Worm (Caenorhabditis elegans) whole organism, late embryonic: Measurements from ENCODE around the gene C46C2.5.
A peak's percentile ranks its signal among the peaks of the same experiment; 100 is the strongest.

Experiments used
- C08G9.2 ChIP-seq: sonication (generic microtip); optimal IDR thresholded peaks from 2 replicates; lab custom pipeline; 2016; ENCODE audit warnings: mild to moderate bottlenecking, missing genetic modification characterization, moderate library complexity, missing compliant biosample characterization
- F13H6.1 ChIP-seq: sonication (generic microtip); optimal IDR thresholded peaks from 2 replicates; lab custom pipeline; 2016; ENCODE audit warnings: missing genetic modification characterization, missing compliant biosample characterization
- K09A11.1 ChIP-seq: sonication (generic microtip); optimal IDR thresholded peaks from 2 replicates; lab custom pipeline; 2017; ENCODE audit warnings: antibody characterized with exemption, mild to moderate bottlenecking, missing genetic modification characterization, missing compliant biosample characterization; ENCODE audit not compliant: insufficient read depth
- T23F11.4 ChIP-seq: fragments of 200-800 bp; sonication (Bioruptor generic); optimal IDR thresholded peaks from 2 replicates; lab custom pipeline; 2018; ENCODE audit warnings: mild to moderate bottlenecking, missing genetic modification characterization, missing compliant biosample characterization
- Y22D7AL.16 ChIP-seq: sonication (generic microtip); optimal IDR thresholded peaks from 2 replicates; lab custom pipeline; 2016; ENCODE audit warnings: missing genetic modification characterization, missing compliant biosample characterization
- ahr-1 ChIP-seq: sonication (generic microtip); optimal IDR thresholded peaks from 2 replicates; lab custom pipeline; 2016; ENCODE audit warnings: missing genetic modification characterization, missing compliant biosample characterization
- ceh-2 ChIP-seq: sonication (generic microtip); optimal IDR thresholded peaks from 2 replicates; lab custom pipeline; 2016; ENCODE audit warnings: missing genotype, missing genetic modification characterization, missing compliant biosample characterization
- ceh-24 ChIP-seq: sonication (generic microtip); optimal IDR thresholded peaks from 2 replicates; lab custom pipeline; 2016; ENCODE audit warnings: mild to moderate bottlenecking, missing genetic modification characterization, missing compliant biosample characterization
- ceh-31 ChIP-seq: sonication (generic microtip); optimal IDR thresholded peaks from 2 replicates; lab custom pipeline; 2016; ENCODE audit warnings: missing genetic modification characterization, missing compliant biosample characterization
- ceh-34 ChIP-seq: sonication (generic microtip); optimal IDR thresholded peaks from 2 replicates; lab custom pipeline; 2016; ENCODE audit warnings: mild to moderate bottlenecking, missing genetic modification characterization, missing compliant biosample characterization
- ceh-9 ChIP-seq: sonication (generic microtip); optimal IDR thresholded peaks from 2 replicates; lab custom pipeline; 2016; ENCODE audit warnings: mild to moderate bottlenecking, missing genetic modification characterization, inconsistent platforms, missing compliant biosample characterization
- che-1 ChIP-seq: sonication (generic microtip); optimal IDR thresholded peaks from 2 replicates; lab custom pipeline; 2016; ENCODE audit warnings: mild to moderate bottlenecking, missing genetic modification characterization, missing compliant biosample characterization
- dmd-4 ChIP-seq: sonication (generic microtip); optimal IDR thresholded peaks from 2 replicates; lab custom pipeline; 2016; ENCODE audit warnings: borderline replicate concordance, missing genetic modification characterization, missing compliant biosample characterization
- elt-2 ChIP-seq: sonication (generic microtip); optimal IDR thresholded peaks from 2 replicates; lab custom pipeline; 2016; ENCODE audit warnings: missing genetic modification reagents, missing genetic modification characterization, missing compliant biosample characterization
- eyg-1 ChIP-seq: sonication (generic microtip); optimal IDR thresholded peaks from 2 replicates; lab custom pipeline; 2016; ENCODE audit warnings: missing genotype, missing genetic modification characterization, missing compliant biosample characterization
- hlh-15 ChIP-seq: sonication (generic microtip); optimal IDR thresholded peaks from 2 replicates; lab custom pipeline; 2016; ENCODE audit warnings: missing genetic modification characterization, missing compliant biosample characterization
- hlh-30 ChIP-seq: sonication (generic microtip); optimal IDR thresholded peaks from 2 replicates; lab custom pipeline; 2017; ENCODE audit warnings: antibody characterized with exemption, missing genetic modification characterization, missing compliant biosample characterization; ENCODE audit not compliant: insufficient read depth
- hlh-6 ChIP-seq: sonication (generic microtip); optimal IDR thresholded peaks from 2 replicates; lab custom pipeline; 2016; ENCODE audit warnings: missing genotype, missing genetic modification characterization, missing compliant biosample characterization
- hlh-8 ChIP-seq: sonication (generic microtip); optimal IDR thresholded peaks from 2 replicates; lab custom pipeline; 2016; ENCODE audit warnings: missing genotype, missing genetic modification characterization, missing compliant biosample characterization
- lim-6 ChIP-seq: sonication (generic microtip); optimal IDR thresholded peaks from 2 replicates; lab custom pipeline; 2016; ENCODE audit warnings: missing genetic modification characterization, missing compliant biosample characterization
- madf-2 ChIP-seq: sonication (generic microtip); optimal IDR thresholded peaks from 2 replicates; lab custom pipeline; 2017; ENCODE audit warnings: missing genetic modification characterization, missing compliant biosample characterization
- odd-2 ChIP-seq: sonication (generic microtip); optimal IDR thresholded peaks from 2 replicates; lab custom pipeline; 2017; ENCODE audit warnings: antibody characterized with exemption, mild to moderate bottlenecking, missing genetic modification characterization, missing compliant biosample characterization
- pat-9 ChIP-seq: fragments of 200-800 bp; sonication (Bioruptor generic); optimal IDR thresholded peaks from 2 replicates; lab custom pipeline; 2018; ENCODE audit warnings: mild to moderate bottlenecking, missing genetic modification characterization, moderate library complexity, missing compliant biosample characterization
- pax-1 ChIP-seq: fragments of 150-350 bp; optimal IDR thresholded peaks from 2 replicates; lab custom pipeline; 2014; ENCODE audit warnings: missing biosample characterization, missing genetic modification characterization
- sox-2 ChIP-seq: fragments of 200-800 bp; sonication (Bioruptor generic); IDR thresholded peaks from 2 replicates; pipeline ENCODE4 v1.3.6; 2022; ENCODE audit warnings: missing genetic modification reagents, missing genetic modification characterization, missing compliant biosample characterization
- sox-4 ChIP-seq: sonication (generic microtip); optimal IDR thresholded peaks from 2 replicates; lab custom pipeline; 2017; ENCODE audit warnings: mild to moderate bottlenecking, missing genetic modification characterization, inconsistent platforms, missing compliant biosample characterization
- syd-9 ChIP-seq: sonication (generic microtip); optimal IDR thresholded peaks from 2 replicates; lab custom pipeline; 2016; ENCODE audit warnings: mild to moderate bottlenecking, missing genetic modification characterization, moderate library complexity, missing compliant biosample characterization
- tbx-2 ChIP-seq: sonication (generic microtip); optimal IDR thresholded peaks from 2 replicates; lab custom pipeline; 2016; ENCODE audit warnings: missing genetic modification characterization, missing compliant biosample characterization
- tbx-7 ChIP-seq: sonication (generic microtip); optimal IDR thresholded peaks from 2 replicates; lab custom pipeline; 2016; ENCODE audit warnings: missing genotype, missing genetic modification characterization, missing compliant biosample characterization
- unc-42 ChIP-seq: sonication (generic microtip); optimal IDR thresholded peaks from 2 replicates; lab custom pipeline; 2016; ENCODE audit warnings: missing genotype, missing genetic modification characterization, missing compliant biosample characterization
- unc-55 ChIP-seq: sonication (generic microtip); optimal IDR thresholded peaks from 2 replicates; lab custom pipeline; 2017; ENCODE audit warnings: missing biosample characterization, missing genetic modification reagents, missing genetic modification characterization
- unc-86 ChIP-seq: sonication (generic microtip); optimal IDR thresholded peaks from 2 replicates; lab custom pipeline; 2016; ENCODE audit warnings: missing genetic modification characterization, missing compliant biosample characterization
- zip-5 ChIP-seq: sonication (generic microtip); optimal IDR thresholded peaks from 2 replicates; lab custom pipeline; 2016; ENCODE audit warnings: missing genetic modification characterization, missing compliant biosample characterization
- ztf-16 ChIP-seq: sonication (generic microtip); optimal IDR thresholded peaks from 2 replicates; lab custom pipeline; 2017; ENCODE audit warnings: missing genetic modification characterization, missing compliant biosample characterization

Gene C46C2.5

DNA sequence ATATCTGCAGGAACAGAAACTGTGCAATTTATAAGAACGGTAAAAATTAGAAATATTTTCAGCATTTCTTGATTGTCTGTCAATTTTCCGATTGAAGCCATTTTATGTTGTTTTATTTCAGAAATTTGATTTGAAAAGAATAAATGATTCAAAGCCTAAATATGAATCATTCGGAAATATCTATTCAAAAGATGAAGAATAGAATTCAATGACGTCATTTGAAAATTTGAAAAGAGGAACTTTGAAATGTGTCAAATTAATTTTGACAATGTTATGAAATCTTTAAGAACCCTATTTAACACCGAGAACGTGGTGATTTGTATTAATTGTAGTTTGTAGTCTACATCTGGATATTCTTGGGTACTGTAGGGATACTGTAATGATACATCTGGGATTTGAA is at the start of gene C46C2.5:
Gene C46C2.5 (minus strand): TSS at position 101 of the 400 bp plus-strand sequence.
- TF ChIP-seq F13H6.1 (tag; lab: Kevin White, UChicago) (no peak), tbx-7 (no peak), T23F11.4 (GFP tag; lab: Kevin White, UChicago) (no peak), lim-6 (tag; lab: Kevin White, UChicago) (no peak), dmd-4 (no peak), ahr-1 (no peak), odd-2 (tag; lab: Kevin White, UChicago) (no peak), unc-42 (no peak), madf-2 (tag; lab: Kevin White, UChicago) (no peak), ztf-16 (tag; lab: Kevin White, UChicago) (no peak), hlh-6 (tag; lab: Kevin White, UChicago) (no peak)

DNA sequence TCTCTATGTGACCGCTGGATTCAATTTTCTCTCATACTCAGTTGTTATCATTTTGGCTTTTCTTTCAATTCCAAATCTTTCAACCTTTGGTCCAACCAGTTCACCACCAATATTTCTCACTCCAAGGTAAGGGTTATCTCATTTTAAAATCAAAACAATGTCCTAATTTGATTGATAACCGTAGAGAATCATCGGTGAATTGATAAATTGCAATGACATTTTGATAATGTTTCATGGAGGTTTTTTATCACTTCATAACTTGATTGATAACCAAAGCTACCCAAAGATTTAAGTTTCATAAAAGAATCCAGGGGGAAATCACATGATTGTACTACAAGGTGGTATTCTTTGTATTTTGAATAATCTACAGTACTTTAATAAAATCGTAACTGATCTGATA is 46.7 kb upstream of the C46C2.5 start:
- TF ChIP-seq ceh-9 (tag; lab: Kevin White, UChicago), result no peak
- peak; percentile 49 for TF ChIP-seq elt-2 (tag; lab: Kevin White, UChicago)

- TF ChIP-seq sox-2 (GFP tag; lab: Robert Waterston, UW) (peak; percentile 3; the same call in 1 of the 2 replicates), zip-5 (tag; lab: Kevin White, UChicago) (no peak)
These were observed 40.2 kb upstream of the C46C2.5 start, which contains the start of gene Y11D7A.3 for ce11 chrIV:9232421-9233141. Y11D7A.3 (plus strand) TSS chrIV:9233091.

DNA sequence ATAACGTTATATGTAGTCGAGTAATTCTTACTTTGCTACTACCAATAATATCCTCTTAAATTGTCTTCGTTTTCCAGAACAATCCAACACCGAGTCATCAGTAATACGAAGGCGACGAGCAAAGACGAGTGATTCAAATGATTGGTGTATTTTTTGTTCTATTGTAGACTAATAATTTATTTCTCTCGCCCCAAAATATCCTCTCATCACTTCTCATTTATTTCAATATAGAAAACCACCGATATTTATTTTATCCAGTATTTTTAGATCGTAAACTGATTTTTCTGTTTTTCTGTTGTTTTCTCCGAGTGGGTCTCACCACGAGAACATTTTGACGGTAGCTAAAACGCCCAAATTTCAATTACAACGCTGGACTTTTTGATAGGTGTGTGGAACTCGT is 35.2 kb upstream of the C46C2.5 start:
- TF ChIP-seq pat-9 (tag; lab: Kevin White, UChicago) (no peak), hlh-15 (tag; lab: Kevin White, UChicago) (no peak)

DNA sequence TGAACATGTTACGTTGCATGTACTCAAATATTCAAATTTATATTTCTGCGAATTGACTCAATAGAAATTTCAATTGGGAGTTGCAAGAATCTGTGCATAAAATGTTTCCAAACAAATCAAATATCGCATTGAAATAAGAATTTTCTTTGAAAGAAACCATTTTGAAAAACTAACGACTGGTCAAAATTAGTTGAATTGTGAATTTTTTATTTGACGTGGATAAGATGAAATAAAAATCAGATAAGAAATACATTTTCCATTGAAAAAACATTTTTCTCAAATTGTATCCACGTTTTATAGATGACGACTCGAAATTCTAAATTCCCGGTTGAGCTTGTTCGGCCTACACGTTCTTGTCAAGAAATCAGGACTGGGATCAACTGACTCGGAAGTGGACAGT is 32.4 kb upstream of the C46C2.5 start, which contains the start of gene C46C2.3:
Gene C46C2.3 (plus strand): TSS at position 301 of the 400 bp plus-strand sequence.
- no peak for TF ChIP-seq hlh-30 (tag; lab: Kevin White, UChicago)
- no peak for TF ChIP-seq zip-5 (tag; lab: Kevin White, UChicago)
- TF ChIP-seq che-1 (tag; lab: Kevin White, UChicago), result no peak
- no peak for TF ChIP-seq Y22D7AL.16 (tag; lab: Kevin White, UChicago)
- TF ChIP-seq pax-1 (tag; lab: Kevin White, UChicago), result no peak
- no peak for TF ChIP-seq dmd-4
- TF ChIP-seq ceh-2, result no peak
- no peak for TF ChIP-seq eyg-1 (tag; lab: Kevin White, UChicago)
- TF ChIP-seq ceh-24 (tag; lab: Kevin White, UChicago), result no peak
- no peak for TF ChIP-seq sox-4
- TF ChIP-seq unc-86, result no peak
- no peak for TF ChIP-seq pat-9 (tag; lab: Kevin White, UChicago)
- TF ChIP-seq syd-9 (tag; lab: Kevin White, UChicago), result no peak
- TF ChIP-seq hlh-8 (tag; lab: Kevin White, UChicago), result no peak
- no peak for TF ChIP-seq ceh-31 (tag; lab: Kevin White, UChicago)
- TF ChIP-seq ceh-34 (tag; lab: Kevin White, UChicago), result no peak
- TF ChIP-seq tbx-7, result no peak

DNA sequence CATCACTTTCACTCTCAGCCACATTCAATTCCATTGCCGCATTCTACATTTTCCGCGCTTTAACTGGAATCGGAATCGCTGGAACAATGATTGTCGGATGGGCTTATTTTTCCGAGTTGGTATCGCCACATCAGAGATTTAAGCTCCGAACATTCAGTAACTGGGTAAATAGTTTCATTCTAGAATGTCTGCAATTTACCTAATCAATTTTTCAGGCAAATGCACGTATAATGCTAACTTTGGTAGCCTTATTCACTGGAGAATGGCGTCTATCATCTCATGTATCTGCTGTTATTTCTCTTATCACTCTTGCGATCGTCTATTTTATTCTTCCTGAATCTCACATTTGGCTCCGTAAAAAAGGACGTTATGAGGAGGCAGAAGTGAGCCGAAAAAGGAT is 26.0 kb upstream of the C46C2.5 start:
- TF ChIP-seq pax-1 (tag; lab: Kevin White, UChicago) (no peak), tbx-2 (tag; lab: Kevin White, UChicago) (no peak), unc-55 (no peak), sox-4 (no peak), C08G9.2 (tag; lab: Kevin White, UChicago) (no peak), K09A11.1 (tag; lab: Kevin White, UChicago) (no peak)
